Worm (Caenorhabditis elegans) whole organism, dauer: ENCODE data around the gene C33F10.8.
"Not testable (repeated sequence)": the region's sequence is repeated elsewhere in the genome, so short reads cannot be mapped to it uniquely, and the experiment has no call there.

Experiments used
- unc-62 ChIP-seq: sonication (generic microtip); optimal IDR thresholded peaks from 2 replicates; lab custom pipeline; 2017; ENCODE audit warnings: missing biosample characterization, missing genetic modification reagents, missing genetic modification characterization

The C33F10.8 gene

ce11 chrII:4851594-4852106, 26.6 kb upstream of the C33F10.8 start, which contains the start of gene dnj-9:
dnj-9 (plus strand) TSS chrII:4852056.
- TF ChIP-seq unc-62 = no peak

- no peak for TF ChIP-seq unc-62
Measured at ce11 chrII:4849885-4850284, 24.9 kb upstream of the C33F10.8 start, which contains the start of gene T23B7.3. T23B7.3 (plus strand) TSS chrII:4850185.

ce11 chrII:4842143-4842658, 17.2 kb upstream of the C33F10.8 start, which contains the start of the genes T23B7.2 and nspd-4:
T23B7.2 (minus strand) TSS chrII:4842243.
nspd-4 (plus strand) TSS chrII:4842608.
- not testable (repeated sequence) for TF ChIP-seq unc-62

- no peak for TF ChIP-seq unc-62
Measured at ce11 chrII:4837659-4838058, 12.6 kb upstream of the C33F10.8 start, which contains the start of gene C33F10.12. C33F10.12 (minus strand) TSS chrII:4837759.

- TF ChIP-seq unc-62 = no peak
Measured at ce11 chrII:4834761-4835160, 9.7 kb upstream of the C33F10.8 start, which contains the start of the genes C33F10.11 and C33F10.1. C33F10.11 (minus strand) TSS chrII:4834861. C33F10.1 (plus strand) TSS chrII:4835023.

ce11 chrII:4827734-4828609, 2.9 kb upstream of the C33F10.8 start, which contains the start of the genes fbxb-88 and tbck-1:
fbxb-88 (minus strand) TSS chrII:4827884.
tbck-1 (plus strand) TSS chrII:4828559.
- TF ChIP-seq unc-62 = no peak

- TF ChIP-seq unc-62 = no peak
Measured at ce11 chrII:4822610-4823009, 2.4 kb downstream of the C33F10.8 start.

- TF ChIP-seq unc-62 = no peak
Measured at ce11 chrII:4821739-4822138, 3.3 kb downstream of the C33F10.8 start, which contains the start of gene lact-5. lact-5 (minus strand) TSS chrII:4821739.

- no peak for TF ChIP-seq unc-62
Measured at ce11 chrII:4818780-4819179, 6.3 kb downstream of the C33F10.8 start.

ce11 chrII:4815356-4815755, 9.7 kb downstream of the C33F10.8 start:
- TF ChIP-seq unc-62 = no peak

- no peak for TF ChIP-seq unc-62
Measured at ce11 chrII:4811986-4812385, 13.0 kb downstream of the C33F10.8 start, which contains the start of gene rig-6. rig-6 (minus strand) TSS chrII:4812086.

- no peak for TF ChIP-seq unc-62
Measured at ce11 chrII:4806726-4807125, 18.3 kb downstream of the C33F10.8 start.

ce11 chrII:4806261-4806660, 18.8 kb downstream of the C33F10.8 start:
- no peak for TF ChIP-seq unc-62

ce11 chrII:4805799-4806198, 19.2 kb downstream of the C33F10.8 start:
- no peak for TF ChIP-seq unc-62

- no peak for TF ChIP-seq unc-62
Measured at ce11 chrII:4802917-4803316, 22.1 kb downstream of the C33F10.8 start.

- TF ChIP-seq unc-62 = no peak
Measured at ce11 chrII:4800524-4800923, 24.5 kb downstream of the C33F10.8 start.

- TF ChIP-seq unc-62 = no peak
Measured at ce11 chrII:4797071-4797470, 28.0 kb downstream of the C33F10.8 start, which contains the start of gene C33F10.14. C33F10.14 (plus strand) TSS chrII:4797371.
